Worm (Caenorhabditis elegans) whole organism, L4/young adult: ENCODE data around the gene M03F4.6.

Source experiments
- dao-5 ChIP-seq: sonication (generic microtip); optimal IDR thresholded peaks from 2 replicates; lab custom pipeline; 2016; ENCODE audit warnings: missing genotype, missing genetic modification characterization, moderate library complexity, missing compliant biosample characterization
- him-1 ChIP-seq: sonication (generic microtip); optimal IDR thresholded peaks from 2 replicates; lab custom pipeline; 2016; ENCODE audit warnings: missing genotype, missing genetic modification reagents, missing genetic modification characterization, missing compliant biosample characterization

ce11 chrX:4979060-4979459 is 9.9 kb upstream of the M03F4.6 start:
- TF ChIP-seq him-1 (tag; lab: Kevin White, UChicago), result no peak
- no peak for TF ChIP-seq dao-5 (tag; lab: Kevin White, UChicago)
